Fruit fly (Drosophila melanogaster): ENCODE results near the gene CG43169.

CG43169 gene

DNA sequence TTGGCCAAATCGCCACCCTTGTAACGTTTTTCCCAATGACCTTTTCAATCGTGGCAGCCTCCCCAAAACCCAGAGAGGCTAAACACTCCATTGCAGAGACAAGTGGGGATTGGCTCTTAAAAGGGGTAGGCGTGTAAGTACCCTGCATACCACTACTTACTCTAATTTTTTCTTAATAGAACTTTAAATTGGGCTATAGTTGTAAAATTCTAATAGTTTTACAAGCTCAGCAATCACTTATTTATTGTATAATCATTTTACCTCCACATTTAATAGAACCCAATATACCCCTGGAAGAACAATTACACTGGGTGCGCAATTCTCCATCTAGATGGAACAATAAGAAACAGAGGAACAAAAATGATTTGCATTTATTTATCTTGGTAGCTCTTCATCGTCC is 46.7 kb downstream of the CG43169 start (continued):
- TF ChIP-seq CG1602 (GFP tag; optimal IDR thresholded peaks at IDR 0.05) (peak; percentile 52), H15 (GFP tag; IDR thresholded peaks at IDR 0.05) (peak; percentile 70), Dref (GFP tag; IDR thresholded peaks at IDR 0.05) (no peak), eve (GFP tag; optimal IDR thresholded peaks at IDR 0.05) (peak in 1 of 2 experiments; percentile 74), Sry-δ (GFP tag; optimal IDR thresholded peaks at IDR 0.05) (peak; percentile 20), HmgZ (tag; optimal IDR thresholded peaks at IDR 0.05) (peak; percentile 66), CG42726 (GFP tag; IDR thresholded peaks at IDR 0.05; ENCODE audit: partially characterized antibody) (no peak), zen2 (GFP tag; IDR thresholded peaks at IDR 0.05; ENCODE audit: partially characterized antibody) (no peak), sens-2 (GFP tag; IDR thresholded peaks at IDR 0.05) (peak; percentile 45; the same call in 1 of the 2 replicates), CG15696 (tag; optimal IDR thresholded peaks at IDR 0.05) (peak; percentile 51), hkb (optimal IDR thresholded peaks at IDR 0.05) (no peak), hkb (GFP tag; IDR thresholded peaks at IDR 0.05) (peak; percentile 82), CG9817 (tag; optimal IDR thresholded peaks at IDR 0.05) (peak; percentile 74), Elba2 (GFP tag; optimal IDR thresholded peaks at IDR 0.05) (no peak), ewg (GFP tag; optimal IDR thresholded peaks at IDR 0.05) (peak; percentile 54), pum (GFP tag; optimal IDR thresholded peaks at IDR 0.05) (peak; percentile 58), Atf-2 (GFP tag; optimal IDR thresholded peaks at IDR 0.05) (peak; percentile 54), Chrac-16 (GFP tag; optimal IDR thresholded peaks at IDR 0.05) (peak; percentile 69), hbn (GFP tag; IDR thresholded peaks at IDR 0.05; ENCODE audit: partially characterized antibody) (no peak), rib (GFP tag; IDR thresholded peaks at IDR 0.05) (no peak), phol (tag; optimal IDR thresholded peaks at IDR 0.05) (peak; percentile 77), CG1647 (GFP tag; optimal IDR thresholded peaks at IDR 0.05) (peak; percentile 35), CG34224 (GFP tag; IDR thresholded peaks at IDR 0.05; ENCODE audit: partially characterized antibody) (no peak), sna (GFP tag; IDR thresholded peaks at IDR 0.05; ENCODE audit: partially characterized antibody) (no peak), sc (optimal IDR thresholded peaks at IDR 0.05) (no peak), sc (GFP tag; optimal IDR thresholded peaks at IDR 0.05) (peak; percentile 46), Bdp1 (GFP tag; optimal IDR thresholded peaks at IDR 0.05) (peak; percentile 25), Tbp (GFP tag; optimal IDR thresholded peaks at IDR 0.05) (no peak), CG12155 (GFP tag; optimal IDR thresholded peaks at IDR 0.05) (peak; percentile 52), CG17568 (GFP tag; optimal IDR thresholded peaks at IDR 0.05) (peak; percentile 61), CG9797 (GFP tag; optimal IDR thresholded peaks at IDR 0.05) (no peak), CG33213 (GFP tag; optimal IDR thresholded peaks at IDR 0.05) (no peak), prd (optimal IDR thresholded peaks at IDR 0.05) (no peak), prd (GFP tag; IDR thresholded peaks at IDR 0.05) (peak; percentile 83), CG17359 (tag; optimal IDR thresholded peaks at IDR 0.05) (peak; percentile 81), Usf (GFP tag; optimal IDR thresholded peaks at IDR 0.05) (no peak), wor (GFP tag; IDR thresholded peaks at IDR 0.05) (peak; percentile 55), pita (GFP tag; optimal IDR thresholded peaks at IDR 0.05) (no peak), pan (optimal IDR thresholded peaks at IDR 0.05) (no peak), pan (GFP tag; optimal IDR thresholded peaks at IDR 0.05 in 1 of 2, IDR thresholded peaks at IDR 0.05 in 1 of 2) (peak in 1 of 2 experiments; percentile 87), bsh (GFP tag; optimal IDR thresholded peaks at IDR 0.05) (peak in 1 of 2 experiments; percentile 85), CG8478 (optimal IDR thresholded peaks at IDR 0.05) (no peak), vfl (GFP tag; optimal IDR thresholded peaks at IDR 0.05) (no peak), Hr39 (optimal IDR thresholded peaks at IDR 0.05) (no peak), CG8089 (GFP tag; optimal IDR thresholded peaks at IDR 0.05) (peak; percentile 41), CG10565 (GFP tag; optimal IDR thresholded peaks at IDR 0.05) (no peak), CG3281 (GFP tag; optimal IDR thresholded peaks at IDR 0.05) (peak; percentile 75), jigr1 (GFP tag; IDR thresholded peaks at IDR 0.05) (peak; percentile 35; the same call in 1 of the 3 replicates), nmo (GFP tag; optimal IDR thresholded peaks at IDR 0.05) (peak; percentile 78), pho (GFP tag; optimal IDR thresholded peaks at IDR 0.05) (peak; percentile 6), Atf3 (GFP tag; optimal IDR thresholded peaks at IDR 0.05) (peak; percentile 33), Dfd (GFP tag; optimal IDR thresholded peaks at IDR 0.05) (no peak), twi (tag; optimal IDR thresholded peaks at IDR 0.05) (peak; percentile 42)

All from whole organism, embryonic.